Fruit fly (Drosophila melanogaster): ENCODE data around the gene CG31550.

CG31550 gene

dm6 chr3R:5517002-5517875 lies 31.9 kb downstream of the CG31550 start, which contains the start of gene Itpr (continued):
- peak; percentile 26; the same call in 1 of the 2 replicates for TF ChIP-seq CG17328 (GFP tag; IDR thresholded peaks at IDR 0.05)
- TF ChIP-seq Dbx (GFP tag; IDR thresholded peaks at IDR 0.05), result 0 out of 3 replicates have a peak, but pooled peaks have one; percentile 28
- peak; percentile 69 for TF ChIP-seq CG9797 (GFP tag; optimal IDR thresholded peaks at IDR 0.05)
- peak; percentile 36; the same call in 1 of the 2 replicates for TF ChIP-seq inv (GFP tag; IDR thresholded peaks at IDR 0.05; ENCODE audit: partially characterized antibody)
- no peak for TF ChIP-seq exex (tag; optimal IDR thresholded peaks at IDR 0.05)
- no peak for TF ChIP-seq CG15696 (tag; optimal IDR thresholded peaks at IDR 0.05)
- TF ChIP-seq CG7271 (tag; optimal IDR thresholded peaks at IDR 0.05), result no peak
- no peak for TF ChIP-seq btn (GFP tag; optimal IDR thresholded peaks at IDR 0.05)
- TF ChIP-seq bbx (GFP tag; IDR thresholded peaks at IDR 0.05; ENCODE audit: partially characterized antibody), result peak; percentile 54
- no peak for TF ChIP-seq CG7786 (GFP tag; optimal IDR thresholded peaks at IDR 0.05)
- TF ChIP-seq CG34422 (GFP tag; IDR thresholded peaks at IDR 0.05), result peak; percentile 79; the same call in 2 of the 3 replicates
- TF ChIP-seq NC2β (GFP tag; optimal IDR thresholded peaks at IDR 0.05), result no peak
- no peak for TF ChIP-seq CG43689 (GFP tag; IDR thresholded peaks at IDR 0.05)
- no peak for TF ChIP-seq ewg (GFP tag; optimal IDR thresholded peaks at IDR 0.05)
- TF ChIP-seq sr (GFP tag; IDR thresholded peaks at IDR 0.05), result peak; percentile 41; the same call in 1 of the 3 replicates
- TF ChIP-seq bowl (GFP tag; IDR thresholded peaks at IDR 0.05), result no peak
- TF ChIP-seq Sox100B (GFP tag; optimal IDR thresholded peaks at IDR 0.05), result no peak
- 0 out of 3 replicates have a peak, but pooled peaks have one; percentile 21 for TF ChIP-seq Aef1 (GFP tag; IDR thresholded peaks at IDR 0.05)
- no peak for TF ChIP-seq Oaz (GFP tag; IDR thresholded peaks at IDR 0.05)
- no peak for TF ChIP-seq fd64A (GFP tag; optimal IDR thresholded peaks at IDR 0.05)
- peak; percentile 18 for TF ChIP-seq CG15479 (GFP tag; optimal IDR thresholded peaks at IDR 0.05)
- TF ChIP-seq CG11696 (GFP tag; IDR thresholded peaks at IDR 0.05), result peak; percentile 55; the same call in 1 of the 2 replicates
- no peak for TF ChIP-seq CG31441 (GFP tag; IDR thresholded peaks at IDR 0.05)
- no peak for TF ChIP-seq danr (GFP tag; IDR thresholded peaks at IDR 0.05)
- no peak for TF ChIP-seq zf30C (GFP tag; optimal IDR thresholded peaks at IDR 0.05)
- no peak for TF ChIP-seq fd96Cb (tag; optimal IDR thresholded peaks at IDR 0.05)
- 0 out of 3 replicates have a peak, but pooled peaks have one; percentile 14 for TF ChIP-seq knrl (GFP tag; IDR thresholded peaks at IDR 0.05; ENCODE audit: partially characterized antibody)
- 0 out of 3 replicates have a peak, but pooled peaks have one; percentile 12 for TF ChIP-seq CG17361 (GFP tag; IDR thresholded peaks at IDR 0.05)
- peak; percentile 62; the same call in 2 of the 3 replicates for TF ChIP-seq ci (GFP tag; IDR thresholded peaks at IDR 0.05)
- TF ChIP-seq Ets65A (GFP tag), result no peak
- TF ChIP-seq Ets97D (GFP tag; optimal IDR thresholded peaks at IDR 0.05), result no peak
- no peak for TF ChIP-seq CG1792 (GFP tag; optimal IDR thresholded peaks at IDR 0.05)
- TF ChIP-seq CG13775 (GFP tag; optimal IDR thresholded peaks at IDR 0.05), result no peak
- no peak for TF ChIP-seq fu2 (GFP tag; optimal IDR thresholded peaks at IDR 0.05)
- 0 out of 2 replicates have a peak, but pooled peaks have one; percentile 3 for TF ChIP-seq NFAT (GFP tag; IDR thresholded peaks at IDR 0.05)
- no peak for TF ChIP-seq CG18764 (GFP tag; optimal IDR thresholded peaks at IDR 0.05)
- no peak for TF ChIP-seq CG17186 (GFP tag; optimal IDR thresholded peaks at IDR 0.05)
- no peak for TF ChIP-seq vfl (GFP tag; optimal IDR thresholded peaks at IDR 0.05)
- TF ChIP-seq CG1832 (GFP tag; optimal IDR thresholded peaks at IDR 0.05), result peak; percentile 78
- no peak for TF ChIP-seq run (tag; optimal IDR thresholded peaks at IDR 0.05)
- no peak for TF ChIP-seq phol (tag; optimal IDR thresholded peaks at IDR 0.05)
- no peak for TF ChIP-seq CG2120 (GFP tag; optimal IDR thresholded peaks at IDR 0.05)
- no peak for TF ChIP-seq CG10267 (tag; optimal IDR thresholded peaks at IDR 0.05)
- TF ChIP-seq gfzf (GFP tag; optimal IDR thresholded peaks at IDR 0.05), result no peak
- no peak for TF ChIP-seq Bteb2 (GFP tag; optimal IDR thresholded peaks at IDR 0.05)
- TF ChIP-seq sd (tag; optimal IDR thresholded peaks at IDR 0.05), result peak; percentile 44
- no peak for TF ChIP-seq PHDP (tag; optimal IDR thresholded peaks at IDR 0.05)
- no peak for TF ChIP-seq nmo (GFP tag; optimal IDR thresholded peaks at IDR 0.05)
- no peak for TF ChIP-seq Lim3 (GFP tag; IDR thresholded peaks at IDR 0.05)

Measured in whole organism, embryonic.